Fruit fly (Drosophila melanogaster) whole organism, embryonic: ENCODE measurements around the gene CG34353.

Source experiments
- Bteb2 ChIP-seq: fragments of 200-800 bp; sonication (Bioruptor generic); optimal IDR thresholded peaks from 2 replicates; lab custom pipeline; 2016; ENCODE audit warnings: missing biosample characterization, missing genetic modification characterization
- CG31441 ChIP-seq: fragments of 200-800 bp; sonication (Bioruptor generic); IDR thresholded peaks from 2 replicates; pipeline ENCODE4 v1.3.6; 2022; ENCODE audit warnings: missing biosample characterization, missing genetic modification characterization
- CG32772 ChIP-seq: fragments of 200-800 bp; sonication (Bioruptor generic); IDR thresholded peaks from 2 replicates; pipeline ENCODE4 v1.3.6; 2022; ENCODE audit warnings: missing biosample characterization, missing genetic modification characterization
- CG4404 ChIP-seq: fragments of 200-800 bp; sonication (Bioruptor generic); IDR thresholded peaks from 2 replicates; pipeline ENCODE4 v1.3.6; 2022; ENCODE audit warnings: missing biosample characterization, missing genetic modification characterization
- CG6272 ChIP-seq: fragments of 200-800 bp; sonication (Bioruptor generic); IDR thresholded peaks from 2 replicates; pipeline ENCODE4 v1.3.6; 2022; ENCODE audit warnings: missing biosample characterization, missing genetic modification characterization
- D19A ChIP-seq: fragments of 200-800 bp; optimal IDR thresholded peaks from 3 replicates; lab custom pipeline; 2019; ENCODE audit warnings: missing biosample characterization, mild to moderate bottlenecking, missing genetic modification characterization, moderate library complexity
- chm ChIP-seq: fragments of 200-800 bp; sonication (Bioruptor generic); IDR thresholded peaks from 2 replicates; pipeline ENCODE4 v1.3.6; 2022; ENCODE audit warnings: missing biosample characterization, missing genetic modification characterization
- fd102C ChIP-seq: fragments of 200-800 bp; sonication (Bioruptor generic); optimal IDR thresholded peaks from 2 replicates; lab custom pipeline; 2018; ENCODE audit warnings: missing biosample characterization, mild to moderate bottlenecking, missing genetic modification characterization, moderate library complexity
- pan ChIP-seq, 4 experiments: fragments of >200 bp in 3 of 4; fragments of 200-800 bp in 1 of 4; sonication (Bioruptor generic) in 1 of 4; optimal IDR thresholded peaks in 3 of 4; IDR thresholded peaks in 1 of 4; 2 replicates each; pipeline versions ENCODE4 v1.3.6 to Lab custom; 2017 to 2022; ENCODE audit warnings: missing biosample characterization in 2 of 4, missing genetic modification characterization in 2 of 4, mixed read lengths in 1 of 4
- sr ChIP-seq: fragments of 200-800 bp; sonication (Bioruptor generic); IDR thresholded peaks from 3 replicates; pipeline ENCODE4 v1.3.6; 2022; ENCODE audit warnings: missing biosample characterization, missing genetic modification characterization
- tgo ChIP-seq: fragments of 200-800 bp; sonication (Bioruptor generic); IDR thresholded peaks from 3 replicates; pipeline ENCODE4 v1.3.6; 2022; ENCODE audit warnings: missing biosample characterization, missing genetic modification characterization
- wek ChIP-seq: fragments of 200-800 bp; sonication (Bioruptor generic); optimal IDR thresholded peaks from 3 replicates; lab custom pipeline; 2018; ENCODE audit warnings: missing biosample characterization, mild to moderate bottlenecking, missing genetic modification characterization, moderate library complexity

DNA sequence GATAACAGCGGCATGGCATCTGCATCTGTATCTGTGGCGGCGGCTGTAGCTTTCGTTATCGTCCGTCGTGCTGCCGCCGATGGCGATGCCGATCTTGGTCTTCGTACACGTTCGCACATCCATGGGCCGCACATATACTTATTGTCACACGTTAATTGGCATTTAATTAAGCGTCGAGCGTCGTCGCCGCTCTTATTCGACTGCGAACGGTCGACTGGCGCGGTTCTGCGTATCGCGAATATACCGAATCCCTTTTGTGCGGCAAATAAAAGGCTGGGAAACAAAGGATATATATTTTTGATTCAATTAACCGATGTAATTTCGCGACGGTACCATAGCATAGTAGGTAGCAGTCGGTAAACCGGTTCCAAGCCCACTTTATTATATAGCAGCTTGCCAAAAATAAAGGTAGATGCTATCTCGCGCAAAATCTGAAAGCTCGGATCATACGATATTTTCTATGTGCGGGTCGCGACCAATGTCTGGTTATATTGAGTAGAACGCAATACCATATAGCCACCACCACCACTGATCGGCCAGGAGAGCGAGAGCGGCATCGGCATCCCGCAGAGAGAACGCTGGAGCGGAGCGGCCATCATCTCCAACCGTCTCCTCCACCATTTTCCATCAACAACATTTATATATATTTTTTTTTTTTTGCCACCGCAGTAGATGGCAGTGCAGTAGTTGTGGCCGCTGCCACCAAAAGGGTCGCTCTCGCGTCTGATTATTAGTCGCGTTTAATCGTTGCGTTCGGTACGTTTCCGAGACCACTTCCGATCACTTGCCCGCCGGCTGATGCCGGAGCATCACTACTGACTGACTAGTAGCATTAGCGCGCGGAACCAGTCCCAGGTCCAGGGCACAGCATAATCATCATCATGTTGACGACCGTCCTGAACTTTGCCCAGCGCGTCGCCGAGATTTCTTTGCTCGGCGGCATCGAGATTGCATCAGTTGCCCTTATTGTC, 19.6 kb upstream of the CG34353 start, which contains the start of gene mino:
- TF ChIP-seq D19A (tag; lab: Kevin White, UChicago) (no peak), CG6272 (GFP tag; lab: Robert Waterston, UW) (no peak), CG32772 (GFP tag; lab: Robert Waterston, UW) (no peak), CG31441 (no peak), wek (no peak), pan (optimal IDR thresholded peaks at IDR 0.05; lab: Kevin White, UChicago) (no peak), pan (GFP tag; optimal IDR thresholded peaks at IDR 0.05 in 1 of 2, IDR thresholded peaks at IDR 0.05 in 1 of 2) (no peak), fd102C (no peak), sr (GFP tag; lab: Robert Waterston, UW) (no peak), Bteb2 (GFP tag; lab: Kevin White, UChicago) (no peak), CG4404 (no peak), tgo (GFP tag; lab: Robert Waterston, UW) (no peak), chm (GFP tag; lab: Robert Waterston, UW) (no peak)
